Fruit fly (Drosophila melanogaster): Measurements from ENCODE around the gene bdwf.

Gene bdwf

dm6 chr3R:17060244-17060664 lies 17.3 kb upstream of the bdwf start (continued):
- TF ChIP-seq H2.0 (GFP tag; IDR thresholded peaks at IDR 0.05) (peak; percentile 14; the same call in 1 of the 2 replicates), CG18619 (GFP tag; optimal IDR thresholded peaks at IDR 0.05) (peak; percentile 27), CG16863 (GFP tag; optimal IDR thresholded peaks at IDR 0.05) (peak; percentile 44), CG4820 (GFP tag; optimal IDR thresholded peaks at IDR 0.05) (peak; percentile 23), eve (GFP tag; optimal IDR thresholded peaks at IDR 0.05) (peak in 1 of 2 experiments; percentile 68), CG17385 (GFP tag; optimal IDR thresholded peaks at IDR 0.05) (peak; percentile 50), D19A (tag; optimal IDR thresholded peaks at IDR 0.05) (peak; percentile 33), CG6689 (GFP tag; IDR thresholded peaks at IDR 0.05) (0 out of 2 replicates have a peak, but pooled peaks have one; percentile 44), Chrac-16 (GFP tag; optimal IDR thresholded peaks at IDR 0.05) (peak; percentile 14), cg (GFP tag; optimal IDR thresholded peaks at IDR 0.05) (no peak), CG14014 (GFP tag; IDR thresholded peaks at IDR 0.05) (no peak), CG30403 (GFP tag; optimal IDR thresholded peaks at IDR 0.05) (peak; percentile 73), CG18599 (GFP tag; optimal IDR thresholded peaks at IDR 0.05) (peak; percentile 57), Sry-δ (GFP tag; optimal IDR thresholded peaks at IDR 0.05) (no peak), CG6654 (GFP tag; optimal IDR thresholded peaks at IDR 0.05) (peak; percentile 31), CG10209 (GFP tag; optimal IDR thresholded peaks at IDR 0.05) (peak; percentile 33), CG14441 (GFP tag; IDR thresholded peaks at IDR 0.05) (peak; percentile 32; the same call in 1 of the 2 replicates), Abd-B (GFP tag; optimal IDR thresholded peaks at IDR 0.05) (peak; percentile 8), CG1602 (GFP tag; optimal IDR thresholded peaks at IDR 0.05) (peak; percentile 13), CG15514 (GFP tag; optimal IDR thresholded peaks at IDR 0.05) (no peak), Nf-YB (GFP tag; optimal IDR thresholded peaks at IDR 0.05) (peak; percentile 30), Ssrp (tag; optimal IDR thresholded peaks at IDR 0.05) (peak; percentile 66), yki (optimal IDR thresholded peaks at IDR 0.05) (no peak), cad (GFP tag; optimal IDR thresholded peaks at IDR 0.05) (no peak), Six4 (GFP tag; optimal IDR thresholded peaks at IDR 0.05) (peak; percentile 47), CG9817 (tag; optimal IDR thresholded peaks at IDR 0.05) (peak; percentile 3), HLHmδ (GFP tag; optimal IDR thresholded peaks at IDR 0.05) (no peak), HHEX (GFP tag; optimal IDR thresholded peaks at IDR 0.05) (peak; percentile 8), CG1792 (GFP tag; optimal IDR thresholded peaks at IDR 0.05) (no peak), CG8388 (GFP tag; optimal IDR thresholded peaks at IDR 0.05) (peak; percentile 44), Atf6 (GFP tag; IDR thresholded peaks at IDR 0.05) (no peak), Xbp1 (GFP tag; optimal IDR thresholded peaks at IDR 0.05) (peak; percentile 53), BtbVII (GFP tag; optimal IDR thresholded peaks at IDR 0.05) (peak; percentile 42), CG13775 (GFP tag; optimal IDR thresholded peaks at IDR 0.05) (peak; percentile 41), Deaf1 (tag; optimal IDR thresholded peaks at IDR 0.05) (no peak), ranshi (GFP tag; IDR thresholded peaks at IDR 0.05) (peak; percentile 24; the same call in 1 of the 2 replicates), tin (GFP tag; optimal IDR thresholded peaks at IDR 0.05) (peak; percentile 33), Asciz (GFP tag; optimal IDR thresholded peaks at IDR 0.05) (peak; percentile 69), Spps (tag; optimal IDR thresholded peaks at IDR 0.05) (peak; percentile 1), jumu (GFP tag; optimal IDR thresholded peaks at IDR 0.05) (peak; percentile 17), gsb-n (tag; optimal IDR thresholded peaks at IDR 0.05) (peak; percentile 32), dmrt11E (tag; optimal IDR thresholded peaks at IDR 0.05) (peak; percentile 36), onecut (GFP tag; IDR thresholded peaks at IDR 0.05) (no peak), CG14965 (GFP tag; optimal IDR thresholded peaks at IDR 0.05; ENCODE audit: borderline replicate concordance) (no peak), sna (GFP tag; IDR thresholded peaks at IDR 0.05; ENCODE audit: partially characterized antibody) (no peak), CG1603 (tag; optimal IDR thresholded peaks at IDR 0.05) (no peak), Fer2 (tag; optimal IDR thresholded peaks at IDR 0.05) (peak; percentile 14), CG7786 (GFP tag; optimal IDR thresholded peaks at IDR 0.05) (peak; percentile 19), Meics (GFP tag; optimal IDR thresholded peaks at IDR 0.05) (peak; percentile 57), CG4424 (GFP tag; optimal IDR thresholded peaks at IDR 0.05) (peak; percentile 67)
